Worm (Caenorhabditis elegans) whole organism, L3 larva: ENCODE results near the gene cfap-36.
A peak's percentile ranks its signal among the peaks of the same experiment; 100 is the strongest.

ENCODE experiments used
- ZK546.5 ChIP-seq: sonication (generic microtip); optimal IDR thresholded peaks from 2 replicates; lab custom pipeline; 2017; ENCODE audit warnings: missing biosample characterization, missing genetic modification characterization
- aly-2 ChIP-seq: fragments of 150-350 bp; optimal IDR thresholded peaks from 2 replicates; lab custom pipeline; 2014; ENCODE audit warnings: missing biosample characterization, missing genetic modification characterization
- ama-1 ChIP-seq: fragments of 150-350 bp; optimal IDR thresholded peaks from 2 replicates; lab custom pipeline; 2018
- ceh-16 ChIP-seq: sonication (generic microtip); optimal IDR thresholded peaks from 2 replicates; lab custom pipeline; 2017; ENCODE audit warnings: missing biosample characterization, missing genetic modification characterization
- ceh-82 ChIP-seq: fragments of 150-350 bp; optimal IDR thresholded peaks from 2 replicates; lab custom pipeline; 2014; ENCODE audit warnings: missing biosample characterization, missing genetic modification characterization
- egl-5 ChIP-seq: fragments of 150-350 bp; optimal IDR thresholded peaks from 2 replicates; lab custom pipeline; 2017; ENCODE audit warnings: missing biosample characterization, missing genetic modification reagents, missing genetic modification characterization, inconsistent platforms
- elt-3 ChIP-seq, 3 experiments: fragments of 150-350 bp in 1 of 3; sonication (generic microtip) in 2 of 3; optimal IDR thresholded peaks; 2 replicates in 2 of 3; 4 replicates in 1 of 3; lab custom pipeline; 2014 to 2017; ENCODE audit warnings: missing biosample characterization in 3 of 3, missing genetic modification characterization in 3 of 3
- fkh-10 ChIP-seq: sonication (generic microtip); optimal IDR thresholded peaks from 2 replicates; lab custom pipeline; 2017; ENCODE audit warnings: missing biosample characterization, missing genetic modification reagents, missing genetic modification characterization
- fos-1 ChIP-seq: fragments of 150-350 bp; optimal IDR thresholded peaks from 2 replicates; lab custom pipeline; 2014; ENCODE audit warnings: missing biosample characterization, missing genetic modification characterization
- hmg-11 ChIP-seq: sonication (generic microtip); optimal IDR thresholded peaks from 2 replicates; lab custom pipeline; 2016; ENCODE audit warnings: missing genetic modification characterization, missing compliant biosample characterization
- jun-1 ChIP-seq: fragments of 150-350 bp; optimal IDR thresholded peaks from 2 replicates; lab custom pipeline; 2014; ENCODE audit warnings: missing biosample characterization, missing genetic modification reagents, missing genetic modification characterization
- lsy-12 ChIP-seq: sonication (generic microtip); optimal IDR thresholded peaks from 2 replicates; lab custom pipeline; 2016; ENCODE audit warnings: mild to moderate bottlenecking, missing genetic modification characterization, missing compliant biosample characterization
- mml-1 ChIP-seq: fragments of 150-350 bp; sonication (generic microtip); optimal IDR thresholded peaks from 3 replicates; lab custom pipeline; 2014; ENCODE audit warnings: missing biosample characterization, missing genetic modification characterization
- nfya-1 ChIP-seq: sonication (generic microtip); optimal IDR thresholded peaks from 2 replicates; lab custom pipeline; 2017; ENCODE audit warnings: missing genetic modification characterization, mild to moderate bottlenecking, missing compliant biosample characterization, antibody characterized with exemption, moderate library complexity; ENCODE audit not compliant: insufficient read depth
- nhr-11 ChIP-seq: fragments of 150-350 bp; optimal IDR thresholded peaks from 2 replicates; lab custom pipeline; 2014; ENCODE audit warnings: missing biosample characterization, missing genetic modification characterization
- nhr-12 ChIP-seq: fragments of 150-350 bp; optimal IDR thresholded peaks from 2 replicates; lab custom pipeline; 2014; ENCODE audit warnings: missing biosample characterization, missing genetic modification characterization
- nhr-76 ChIP-seq: fragments of 150-350 bp; sonication (generic microtip); optimal IDR thresholded peaks from 5 replicates; lab custom pipeline; 2014; ENCODE audit warnings: missing biosample characterization, missing genetic modification characterization
- pha-4 ChIP-seq: fragments of 150-350 bp; optimal IDR thresholded peaks from 2 replicates; lab custom pipeline; 2014; ENCODE audit warnings: missing biosample characterization, missing genetic modification reagents, missing genetic modification characterization
- sea-2 ChIP-seq: fragments of 150-350 bp; sonication (generic microtip); optimal IDR thresholded peaks from 4 replicates; lab custom pipeline; 2014; ENCODE audit warnings: missing biosample characterization, missing genetic modification reagents, missing genetic modification characterization
- skn-1 ChIP-seq: fragments of 150-350 bp; optimal IDR thresholded peaks from 2 replicates; lab custom pipeline; 2014; ENCODE audit warnings: missing biosample characterization, missing genetic modification characterization
- snpc-4 ChIP-seq: fragments of 150-350 bp; optimal IDR thresholded peaks from 2 replicates; lab custom pipeline; 2014; ENCODE audit warnings: missing biosample characterization, missing genetic modification characterization
- tbx-2 ChIP-seq: sonication (generic microtip); optimal IDR thresholded peaks from 2 replicates; lab custom pipeline; 2016; ENCODE audit warnings: mild to moderate bottlenecking, missing genetic modification characterization, missing compliant biosample characterization
- unc-62 ChIP-seq: fragments of 150-350 bp; sonication (generic microtip); optimal IDR thresholded peaks from 4 replicates; lab custom pipeline; 2014; ENCODE audit warnings: missing biosample characterization, missing genetic modification reagents, missing genetic modification characterization
- ztf-11 ChIP-seq: fragments of 150-350 bp; optimal IDR thresholded peaks from 2 replicates; lab custom pipeline; 2014; ENCODE audit warnings: missing biosample characterization, missing genetic modification characterization

cfap-36 gene

ce11 chrV:122249-122648, 49.8 kb downstream of the cfap-36 start:
- TF ChIP-seq jun-1, result no peak
- TF ChIP-seq ceh-82 (tag; lab: Kevin White, UChicago), result no peak
- TF ChIP-seq ama-1 (lab: Kevin White, UChicago), result no peak
- TF ChIP-seq sea-2 (GFP tag; lab: Kevin White, UChicago), result no peak
- no peak for TF ChIP-seq egl-5 (tag; lab: Kevin White, UChicago)
- no peak for TF ChIP-seq fos-1 (tag; lab: Kevin White, UChicago)
- TF ChIP-seq ZK546.5 (tag; lab: Kevin White, UChicago), result no peak
- no peak for TF ChIP-seq nfya-1
- no peak for TF ChIP-seq mml-1 (tag; lab: Kevin White, UChicago)

- TF ChIP-seq lsy-12 (tag; lab: Kevin White, UChicago) (peak; percentile 10), elt-3 (tag; optimal IDR thresholded peaks at IDR 0.05; lab: Kevin White, UChicago) (no peak)
These were observed 54.7 kb downstream of the cfap-36 start for ce11 chrV:117312-117711.

DNA sequence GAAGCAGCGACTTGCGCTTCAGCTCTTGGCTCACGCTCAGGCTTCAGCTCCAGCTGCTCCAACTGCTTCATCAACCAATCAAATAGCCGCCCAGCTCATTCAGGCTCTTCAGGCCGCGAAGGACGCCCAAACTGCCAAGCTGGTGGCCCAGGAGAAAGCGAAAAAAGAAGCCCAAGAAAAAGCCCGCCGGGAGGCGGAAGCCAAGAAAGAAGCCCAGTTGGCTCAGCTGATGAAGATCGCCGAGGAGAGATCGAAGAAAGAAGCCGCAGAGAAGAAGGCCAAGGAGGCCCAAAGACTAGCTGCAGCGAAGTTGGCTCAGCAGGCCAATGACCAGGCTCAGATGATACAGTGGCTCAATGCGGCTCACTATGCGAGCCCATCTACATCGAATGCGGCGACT, 55.8 kb downstream of the cfap-36 start:
- TF ChIP-seq nhr-76 (no peak), nfya-1 (no peak), nhr-11 (no peak), tbx-2 (tag; lab: Kevin White, UChicago) (no peak), nhr-12 (tag; lab: Kevin White, UChicago) (no peak), pha-4 (no peak), snpc-4 (tag; lab: Kevin White, UChicago) (no peak), ceh-82 (tag; lab: Kevin White, UChicago) (no peak), fos-1 (tag; lab: Kevin White, UChicago) (no peak), ceh-16 (tag; lab: Kevin White, UChicago) (no peak), ZK546.5 (tag; lab: Kevin White, UChicago) (no peak), unc-62 (GFP tag; lab: Kevin White, UChicago) (no peak), ama-1 (lab: Kevin White, UChicago) (no peak), mml-1 (tag; lab: Kevin White, UChicago) (no peak), skn-1 (no peak), ztf-11 (tag; lab: Kevin White, UChicago) (no peak), hmg-11 (tag; lab: Kevin White, UChicago) (no peak), aly-2 (no peak), fkh-10 (GFP tag; lab: Kevin White, UChicago) (no peak)
